Worm (Caenorhabditis elegans) whole organism, L3 larva: Measurements from ENCODE around the gene T16A1.2.
A peak's percentile ranks its signal among the peaks of the same experiment; 100 is the strongest.

Experiments
- R02D3.7 ChIP-seq: fragments of 150-350 bp; optimal IDR thresholded peaks from 2 replicates; lab custom pipeline; 2014; ENCODE audit warnings: missing biosample characterization, missing genetic modification characterization
- ama-1 ChIP-seq: fragments of 150-350 bp; optimal IDR thresholded peaks from 2 replicates; lab custom pipeline; 2018
- ceh-16 ChIP-seq: sonication (generic microtip); optimal IDR thresholded peaks from 2 replicates; lab custom pipeline; 2017; ENCODE audit warnings: missing biosample characterization, missing genetic modification characterization
- ceh-28 ChIP-seq: fragments of 150-350 bp; optimal IDR thresholded peaks from 2 replicates; lab custom pipeline; 2014; ENCODE audit warnings: missing biosample characterization, missing genetic modification reagents, missing genetic modification characterization
- ceh-82 ChIP-seq: fragments of 150-350 bp; optimal IDR thresholded peaks from 2 replicates; lab custom pipeline; 2014; ENCODE audit warnings: missing biosample characterization, missing genetic modification characterization
- ceh-9 ChIP-seq: sonication (generic microtip); optimal IDR thresholded peaks from 2 replicates; lab custom pipeline; 2018; ENCODE audit warnings: missing biosample characterization, missing genetic modification characterization
- egl-27 ChIP-seq: sonication (generic microtip); optimal IDR thresholded peaks from 4 replicates; lab custom pipeline; 2017; ENCODE audit warnings: missing biosample characterization, missing genetic modification reagents, missing genetic modification characterization
- egl-5 ChIP-seq: fragments of 150-350 bp; optimal IDR thresholded peaks from 2 replicates; lab custom pipeline; 2017; ENCODE audit warnings: missing biosample characterization, missing genetic modification reagents, missing genetic modification characterization, inconsistent platforms
- elt-2 ChIP-seq: sonication (generic microtip); optimal IDR thresholded peaks from 2 replicates; lab custom pipeline; 2016; ENCODE audit warnings: missing genetic modification reagents, mild to moderate bottlenecking, missing genetic modification characterization, missing compliant biosample characterization
- elt-3 ChIP-seq, 3 experiments: fragments of 150-350 bp in 1 of 3; sonication (generic microtip) in 2 of 3; optimal IDR thresholded peaks; 2 replicates in 2 of 3; 4 replicates in 1 of 3; lab custom pipeline; 2014 to 2017; ENCODE audit warnings: missing biosample characterization in 3 of 3, missing genetic modification characterization in 3 of 3
- eor-1 ChIP-seq, 2 experiments: fragments of 150-350 bp; optimal IDR thresholded peaks; 2 replicates each; lab custom pipeline; 2014 to 2018; ENCODE audit warnings: missing biosample characterization in 2 of 2, missing genetic modification characterization in 2 of 2
- fkh-10 ChIP-seq: sonication (generic microtip); optimal IDR thresholded peaks from 2 replicates; lab custom pipeline; 2017; ENCODE audit warnings: missing biosample characterization, missing genetic modification reagents, missing genetic modification characterization
- fkh-2 ChIP-seq: fragments of 150-350 bp; optimal IDR thresholded peaks from 2 replicates; lab custom pipeline; 2014; ENCODE audit warnings: missing biosample characterization, missing genetic modification reagents, missing genetic modification characterization
- fos-1 ChIP-seq: fragments of 150-350 bp; optimal IDR thresholded peaks from 2 replicates; lab custom pipeline; 2014; ENCODE audit warnings: missing biosample characterization, missing genetic modification characterization
- hmg-11 ChIP-seq: sonication (generic microtip); optimal IDR thresholded peaks from 2 replicates; lab custom pipeline; 2016; ENCODE audit warnings: missing genetic modification characterization, missing compliant biosample characterization
- jun-1 ChIP-seq: fragments of 150-350 bp; optimal IDR thresholded peaks from 2 replicates; lab custom pipeline; 2014; ENCODE audit warnings: missing biosample characterization, missing genetic modification reagents, missing genetic modification characterization
- lin-15B ChIP-seq: fragments of 150-350 bp; optimal IDR thresholded peaks from 2 replicates; lab custom pipeline; 2014; ENCODE audit warnings: missing biosample characterization, missing genetic modification characterization
- lin-39 ChIP-seq: fragments of 150-350 bp; optimal IDR thresholded peaks from 2 replicates; lab custom pipeline; 2018; ENCODE audit warnings: missing biosample characterization, missing genetic modification reagents, missing genetic modification characterization
- lsy-12 ChIP-seq: sonication (generic microtip); optimal IDR thresholded peaks from 2 replicates; lab custom pipeline; 2016; ENCODE audit warnings: mild to moderate bottlenecking, missing genetic modification characterization, missing compliant biosample characterization
- mml-1 ChIP-seq: fragments of 150-350 bp; sonication (generic microtip); optimal IDR thresholded peaks from 3 replicates; lab custom pipeline; 2014; ENCODE audit warnings: missing biosample characterization, missing genetic modification characterization
- nfya-1 ChIP-seq: sonication (generic microtip); optimal IDR thresholded peaks from 2 replicates; lab custom pipeline; 2017; ENCODE audit warnings: missing genetic modification characterization, mild to moderate bottlenecking, missing compliant biosample characterization, antibody characterized with exemption, moderate library complexity; ENCODE audit not compliant: insufficient read depth
- nhr-11 ChIP-seq: fragments of 150-350 bp; optimal IDR thresholded peaks from 2 replicates; lab custom pipeline; 2014; ENCODE audit warnings: missing biosample characterization, missing genetic modification characterization
- nhr-12 ChIP-seq: fragments of 150-350 bp; optimal IDR thresholded peaks from 2 replicates; lab custom pipeline; 2014; ENCODE audit warnings: missing biosample characterization, missing genetic modification characterization
- nhr-23 ChIP-seq: fragments of 150-350 bp; optimal IDR thresholded peaks from 2 replicates; lab custom pipeline; 2014; ENCODE audit warnings: missing biosample characterization, missing genetic modification reagents, missing genetic modification characterization
- nhr-237 ChIP-seq: fragments of 150-350 bp; optimal IDR thresholded peaks from 2 replicates; lab custom pipeline; 2014; ENCODE audit warnings: missing biosample characterization, missing genetic modification characterization
- nhr-28 ChIP-seq: fragments of 150-350 bp; optimal IDR thresholded peaks from 2 replicates; lab custom pipeline; 2014; ENCODE audit warnings: missing biosample characterization, missing genetic modification characterization
- nhr-43 ChIP-seq: sonication (generic microtip); optimal IDR thresholded peaks from 2 replicates; lab custom pipeline; 2016; ENCODE audit warnings: mild to moderate bottlenecking, missing genetic modification characterization, missing compliant biosample characterization; ENCODE audit not compliant: poor library complexity, severe bottlenecking
- nhr-77 ChIP-seq: fragments of 150-350 bp; optimal IDR thresholded peaks from 2 replicates; lab custom pipeline; 2014; ENCODE audit warnings: missing biosample characterization, missing genetic modification characterization
- pha-4 ChIP-seq: fragments of 150-350 bp; optimal IDR thresholded peaks from 2 replicates; lab custom pipeline; 2014; ENCODE audit warnings: missing biosample characterization, missing genetic modification reagents, missing genetic modification characterization
- pqm-1 ChIP-seq: fragments of 150-350 bp; optimal IDR thresholded peaks from 2 replicates; lab custom pipeline; 2017; ENCODE audit warnings: missing biosample characterization, missing genetic modification characterization, inconsistent platforms
- sea-2 ChIP-seq: fragments of 150-350 bp; sonication (generic microtip); optimal IDR thresholded peaks from 4 replicates; lab custom pipeline; 2014; ENCODE audit warnings: missing biosample characterization, missing genetic modification reagents, missing genetic modification characterization
- skn-1 ChIP-seq: fragments of 150-350 bp; optimal IDR thresholded peaks from 2 replicates; lab custom pipeline; 2014; ENCODE audit warnings: missing biosample characterization, missing genetic modification characterization
- unc-39 ChIP-seq: sonication (generic microtip); optimal IDR thresholded peaks from 4 replicates; lab custom pipeline; 2017; ENCODE audit warnings: missing biosample characterization, missing genetic modification characterization
- zag-1 ChIP-seq: fragments of 150-350 bp; optimal IDR thresholded peaks from 2 replicates; lab custom pipeline; 2014; ENCODE audit warnings: missing biosample characterization, missing genetic modification characterization
- ztf-11 ChIP-seq: fragments of 150-350 bp; optimal IDR thresholded peaks from 2 replicates; lab custom pipeline; 2014; ENCODE audit warnings: missing biosample characterization, missing genetic modification characterization
- ztf-4 ChIP-seq: fragments of 150-350 bp; optimal IDR thresholded peaks from 2 replicates; lab custom pipeline; 2014; ENCODE audit warnings: missing biosample characterization, missing genetic modification characterization

The T16A1.2 gene

DNA sequence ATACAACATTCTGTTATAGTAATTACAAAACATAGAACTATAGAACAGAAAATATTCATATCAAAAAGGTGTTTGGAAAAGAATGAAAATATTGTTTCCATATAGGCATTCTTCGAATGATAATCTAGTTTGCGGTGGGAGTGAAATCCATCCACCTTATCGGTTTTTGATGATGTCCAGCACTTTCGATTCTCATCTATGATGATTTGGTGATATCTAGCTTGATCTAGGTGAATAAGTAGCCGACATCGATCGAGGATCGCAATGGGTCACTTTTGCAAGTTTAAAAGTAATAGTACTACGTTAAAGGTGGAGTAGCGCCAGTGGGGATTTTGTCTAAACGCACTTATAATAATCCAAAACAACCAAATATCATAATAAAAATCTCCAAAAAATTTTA lies 17.5 kb downstream of the T16A1.2 start, which contains the start of gene R52.6:
TSS of gene R52.6 (minus strand) at position 101 of the 400 bp plus-strand sequence.
- no peak for TF ChIP-seq fos-1 (tag; lab: Kevin White, UChicago)
- no peak for TF ChIP-seq nhr-28 (tag; lab: Kevin White, UChicago)
- TF ChIP-seq skn-1 (tag; lab: Kevin White, UChicago) = no peak
- no peak for TF ChIP-seq ama-1 (lab: Kevin White, UChicago)
- TF ChIP-seq R02D3.7 (tag; lab: Kevin White, UChicago) = no peak
- no peak for TF ChIP-seq elt-2 (tag; lab: Kevin White, UChicago)
- no peak for TF ChIP-seq ceh-16 (tag; lab: Kevin White, UChicago)
- TF ChIP-seq jun-1 = no peak
- TF ChIP-seq sea-2 (GFP tag; lab: Kevin White, UChicago) = no peak
- no peak for TF ChIP-seq fkh-10 (GFP tag; lab: Kevin White, UChicago)
- no peak for TF ChIP-seq zag-1 (tag; lab: Kevin White, UChicago)
- TF ChIP-seq nhr-237 = no peak
- TF ChIP-seq fkh-2 (tag; lab: Kevin White, UChicago) = no peak

DNA sequence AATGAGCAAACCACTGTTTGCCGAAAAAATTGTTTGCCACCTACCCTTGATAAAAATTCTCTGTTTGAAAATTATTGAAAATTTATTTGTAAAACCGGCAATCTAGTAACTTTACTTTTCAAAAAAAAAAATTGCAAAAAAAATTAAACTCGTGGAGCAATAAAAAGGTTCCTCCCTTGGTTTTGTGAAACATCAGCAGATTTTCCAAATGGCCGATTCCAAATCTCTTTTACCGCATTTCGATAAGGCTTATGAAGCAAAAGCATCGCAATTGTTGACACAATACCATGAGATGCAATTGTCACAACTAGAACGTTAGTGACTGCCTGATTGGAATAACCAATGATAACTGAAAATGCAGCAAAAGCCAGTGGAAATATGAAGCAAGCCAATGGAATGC lies 19.1 kb downstream of the T16A1.2 start:
- TF ChIP-seq ztf-4 (tag; lab: Kevin White, UChicago) (no peak), fos-1 (tag; lab: Kevin White, UChicago) (no peak), fkh-10 (GFP tag; lab: Kevin White, UChicago) (no peak), nhr-11 (tag; lab: Kevin White, UChicago) (no peak), pha-4 (no peak), ceh-9 (tag; lab: Kevin White, UChicago) (no peak)

DNA sequence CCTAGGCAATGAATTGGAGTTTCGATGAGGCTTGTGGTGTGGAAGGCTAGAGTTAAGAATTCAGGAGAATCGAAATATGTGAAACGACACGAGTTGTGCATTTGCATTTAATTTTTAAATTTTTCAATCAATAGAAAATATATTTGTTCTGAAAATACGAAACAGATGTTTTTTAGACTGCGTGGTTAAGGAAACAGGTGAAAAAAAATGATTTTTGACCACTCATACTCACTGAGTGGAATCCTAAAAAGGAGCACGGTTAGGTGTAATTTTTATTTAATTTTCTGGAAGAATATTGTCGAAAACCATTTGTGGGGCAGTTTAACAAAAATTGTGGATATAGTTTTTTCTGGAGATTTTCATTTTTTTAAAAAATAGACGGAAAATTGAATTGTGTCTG lies 21.4 kb downstream of the T16A1.2 start, which contains the start of gene srh-195:
TSS of gene srh-195 (minus strand) at position 101 of the 400 bp plus-strand sequence.
- TF ChIP-seq sea-2 (GFP tag; lab: Kevin White, UChicago) (no peak), nhr-28 (tag; lab: Kevin White, UChicago) (no peak), elt-3 (tag; optimal IDR thresholded peaks at IDR 0.05; lab: Kevin White, UChicago) (no peak), ceh-16 (tag; lab: Kevin White, UChicago) (no peak), unc-39 (no peak), hmg-11 (tag; lab: Kevin White, UChicago) (no peak), lin-15B (tag; lab: Kevin White, UChicago) (no peak), nhr-237 (no peak), jun-1 (no peak)

DNA sequence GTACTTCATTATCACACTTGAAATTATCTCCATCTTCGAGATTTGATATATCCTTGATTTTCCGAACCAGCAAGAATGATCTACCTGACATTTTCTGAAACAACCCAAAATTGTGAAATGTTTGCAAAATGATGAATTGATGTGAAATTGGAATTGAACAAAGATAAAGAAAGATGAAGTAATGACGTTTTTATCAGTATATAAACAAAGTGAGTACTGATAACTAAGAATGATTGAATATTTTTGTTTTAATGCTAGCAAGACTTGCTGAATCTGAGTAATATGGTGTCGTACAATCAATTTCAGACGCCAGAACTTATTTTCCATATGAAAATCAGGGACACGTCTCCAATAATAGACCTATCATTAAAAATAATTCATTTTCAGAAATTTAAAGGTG lies 26.7 kb downstream of the T16A1.2 start, which contains the start of gene math-37:
TSS of gene math-37 (minus strand) at position 101 of the 400 bp plus-strand sequence.
- no peak for TF ChIP-seq pha-4
- no peak for TF ChIP-seq ceh-16 (tag; lab: Kevin White, UChicago)
- TF ChIP-seq fos-1 (tag; lab: Kevin White, UChicago) = no peak
- TF ChIP-seq pqm-1 (tag; lab: Kevin White, UChicago) = peak; percentile 18
- no peak for TF ChIP-seq lsy-12 (tag; lab: Kevin White, UChicago)
- TF ChIP-seq elt-2 (tag; lab: Kevin White, UChicago) = peak; percentile 55

DNA sequence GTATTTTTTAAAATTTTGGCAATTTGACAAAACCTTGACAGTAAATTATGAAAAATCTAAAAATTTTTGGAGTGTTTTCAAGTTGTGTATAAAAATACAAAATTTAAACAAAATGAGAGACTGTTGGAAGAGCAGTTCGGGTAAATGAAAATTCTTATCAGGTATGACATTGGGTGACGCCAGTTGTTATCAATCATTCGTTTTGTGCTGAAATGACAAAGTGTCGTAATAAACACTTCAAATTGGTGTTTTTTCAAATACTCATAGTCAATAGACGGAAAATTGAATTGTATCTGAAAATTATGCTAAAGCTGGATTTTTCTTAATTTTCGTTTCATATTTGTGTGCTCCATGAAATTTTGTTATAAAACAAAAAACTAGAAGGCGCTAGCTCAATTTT lies 27.4 kb downstream of the T16A1.2 start:
- TF ChIP-seq mml-1 (tag; lab: Kevin White, UChicago) (no peak), elt-2 (tag; lab: Kevin White, UChicago) (peak; percentile 55), pha-4 (no peak), egl-5 (no peak), nhr-77 (tag; lab: Kevin White, UChicago) (no peak), egl-27 (tag; lab: Kevin White, UChicago) (no peak), hmg-11 (tag; lab: Kevin White, UChicago) (no peak)
- TF ChIP-seq, all 47 proteins: peak for 1

DNA sequence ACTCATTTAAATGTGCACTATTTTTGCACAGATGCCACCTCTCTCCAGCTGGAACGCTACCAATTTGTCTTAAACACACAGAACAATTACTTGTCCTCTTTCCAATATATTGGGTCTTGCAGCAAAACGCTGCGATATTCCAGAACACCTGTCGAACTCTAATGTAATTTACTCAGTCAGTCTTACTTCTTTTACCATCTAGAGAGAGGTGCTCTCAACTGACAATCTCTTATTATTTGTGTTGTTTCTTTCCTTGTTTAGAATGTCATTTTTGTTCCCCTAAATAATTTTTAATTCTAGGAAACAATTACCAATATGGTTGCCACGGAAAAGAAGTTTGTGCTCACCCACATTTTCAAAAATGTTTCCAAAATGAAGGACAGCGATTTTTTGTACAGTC lies 35.4 kb downstream of the T16A1.2 start, which contains the start of gene sdz-28:
TSS of gene sdz-28 (plus strand) at position 301 of the 400 bp plus-strand sequence.
- TF ChIP-seq eor-1 (tag; optimal IDR thresholded peaks at IDR 0.05; lab: Kevin White, UChicago) = no peak
- TF ChIP-seq ceh-82 (tag; lab: Kevin White, UChicago) = no peak
- no peak for TF ChIP-seq nhr-237
- no peak for TF ChIP-seq ztf-4 (tag; lab: Kevin White, UChicago)
- no peak for TF ChIP-seq elt-2 (tag; lab: Kevin White, UChicago)
- TF ChIP-seq nhr-12 (tag; lab: Kevin White, UChicago) = no peak
- TF ChIP-seq ztf-11 (tag; lab: Kevin White, UChicago) = no peak
- TF ChIP-seq ceh-28 = no peak
- no peak for TF ChIP-seq sea-2 (GFP tag; lab: Kevin White, UChicago)
- TF ChIP-seq mml-1 (tag; lab: Kevin White, UChicago) = no peak
- no peak for TF ChIP-seq nhr-23
- TF ChIP-seq elt-3 (tag; optimal IDR thresholded peaks at IDR 0.05; lab: Kevin White, UChicago) = no peak
- TF ChIP-seq zag-1 (tag; lab: Kevin White, UChicago) = no peak
- TF ChIP-seq lin-39 (tag; lab: Kevin White, UChicago) = no peak
- TF ChIP-seq nfya-1 (tag; lab: Kevin White, UChicago) = no peak
- no peak for TF ChIP-seq egl-27 (tag; lab: Kevin White, UChicago)
- TF ChIP-seq nhr-11 (tag; lab: Kevin White, UChicago) = no peak
- TF ChIP-seq nhr-43 (tag; lab: Kevin White, UChicago) = no peak
- TF ChIP-seq jun-1 = no peak
- TF ChIP-seq, all 47 proteins: peak for 0
